Worm (Caenorhabditis elegans): Measurements from ENCODE around the gene srbc-30.
A peak's percentile ranks its signal among the peaks of the same experiment; 100 is the strongest.

srbc-30 gene

ce11 chrV:3464897-3465296 is 15.3 kb downstream of the srbc-30 start:
- TF ChIP-seq nhr-102 (tag; optimal IDR thresholded peaks at IDR 0.05), result no peak
- TF ChIP-seq dmd-9 (GFP tag; IDR thresholded peaks at IDR 0.05), result no peak
- no peak for TF ChIP-seq Y48G9A.11 (GFP tag; IDR thresholded peaks at IDR 0.05)
- no peak for TF ChIP-seq cey-2 (tag; optimal IDR thresholded peaks at IDR 0.05; ENCODE audit: borderline replicate concordance, insufficient read depth)
- peak in 1 of 2 experiments; percentile 92 for TF ChIP-seq unc-62 (GFP tag; optimal IDR thresholded peaks at IDR 0.05 in 1 of 2)
- no peak for TF ChIP-seq unc-62 (tag; optimal IDR thresholded peaks at IDR 0.05)
- no peak for TF ChIP-seq madf-9 (GFP tag; conservative IDR thresholded peaks at IDR 0.05)

- TF ChIP-seq vab-7 (GFP tag; IDR thresholded peaks at IDR 0.05) (no peak), nhr-28 (tag; optimal IDR thresholded peaks at IDR 0.05) (no peak), nhr-25 (tag; optimal IDR thresholded peaks at IDR 0.05; ENCODE audit: borderline replicate concordance, insufficient read depth) (no peak), Y105C5A.15 (GFP tag; IDR thresholded peaks at IDR 0.05) (no peak), cey-2 (tag; optimal IDR thresholded peaks at IDR 0.05; ENCODE audit: borderline replicate concordance, insufficient read depth) (no peak), Y75B8A.6 (GFP tag; IDR thresholded peaks at IDR 0.05) (no peak), lin-38 (GFP tag; IDR thresholded peaks at IDR 0.05) (no peak), nhr-76 (tag; optimal IDR thresholded peaks at IDR 0.05) (no peak), D1046.2 (GFP tag; IDR thresholded peaks at IDR 0.05) (no peak)
Measured at ce11 chrV:3463514-3463913, 16.7 kb downstream of the srbc-30 start, which contains the start of gene slc-28.1. TSS of gene slc-28.1 (plus strand) at chrV:3463814.

- TF ChIP-seq nhr-76 (tag; optimal IDR thresholded peaks at IDR 0.05) (no peak), daf-19 (GFP tag; conservative IDR thresholded peaks at IDR 0.05) (no peak), zip-2 (tag; optimal IDR thresholded peaks at IDR 0.05) (no peak), lin-1 (GFP tag; IDR thresholded peaks at IDR 0.05) (no peak), sdz-12 (GFP tag; optimal IDR thresholded peaks at IDR 0.05) (no peak), zfp-2 (tag; optimal IDR thresholded peaks at IDR 0.05) (no peak), lin-39 (tag; optimal IDR thresholded peaks at IDR 0.05) (no peak), zip-11 (GFP tag; IDR thresholded peaks at IDR 0.05) (no peak), daf-8 (GFP tag; IDR thresholded peaks at IDR 0.05) (no peak), dve-1 (tag; optimal IDR thresholded peaks at IDR 0.05; ENCODE audit: insufficient read depth) (no peak), nhr-10 (tag; optimal IDR thresholded peaks at IDR 0.05) (no peak), F44E2.7 (GFP tag; IDR thresholded peaks at IDR 0.05) (no peak), nhr-111 (GFP tag; optimal IDR thresholded peaks at IDR 0.05) (no peak)
Measured at ce11 chrV:3459919-3460318, 20.3 kb downstream of the srbc-30 start, which contains the start of gene slc-28.2. TSS of gene slc-28.2 (plus strand) at chrV:3460219.

- peak; percentile 51; the same call in 1 of the 2 replicates for TF ChIP-seq vab-7 (GFP tag; IDR thresholded peaks at IDR 0.05)
- peak in 1 of 2 experiments; percentile 35 for TF ChIP-seq daf-16 (GFP tag; optimal IDR thresholded peaks at IDR 0.05)
- no peak for TF ChIP-seq daf-16 (tag; optimal IDR thresholded peaks at IDR 0.05)
- TF ChIP-seq hmg-1.1 (GFP tag; IDR thresholded peaks at IDR 0.05), result 0 out of 2 replicates have a peak, but pooled peaks have one; percentile 28
- no peak for TF ChIP-seq spr-1 (tag; optimal IDR thresholded peaks at IDR 0.05)
- 0 out of 2 replicates have a peak, but pooled peaks have one; percentile 28 for TF ChIP-seq daf-19 (GFP tag; conservative IDR thresholded peaks at IDR 0.05)
- peak; percentile 41; the same call in 1 of the 2 replicates for TF ChIP-seq pha-4 (GFP tag; IDR thresholded peaks at IDR 0.05)
- TF ChIP-seq pha-4 (tag; optimal IDR thresholded peaks at IDR 0.05), result no peak
- no peak for TF ChIP-seq unc-130 (GFP tag; optimal IDR thresholded peaks at IDR 0.05)
- TF ChIP-seq snpc-1.2 (GFP tag; IDR thresholded peaks at IDR 0.05), result peak; percentile 38; the same call in 1 of the 2 replicates
- TF ChIP-seq ceh-20 (GFP tag; IDR thresholded peaks at IDR 0.05), result no peak
- peak in 1 of 2 experiments; percentile 2 for TF ChIP-seq unc-62 (GFP tag; optimal IDR thresholded peaks at IDR 0.05 in 1 of 2)
- TF ChIP-seq unc-62 (tag; optimal IDR thresholded peaks at IDR 0.05), result no peak
- peak; percentile 58 for TF ChIP-seq nhr-102 (tag; optimal IDR thresholded peaks at IDR 0.05)
- peak; percentile 67 for TF ChIP-seq lim-7 (GFP tag; IDR thresholded peaks at IDR 0.05)
Measured at ce11 chrV:3455135-3455747, 25.0 kb downstream of the srbc-30 start.
